Worm (Caenorhabditis elegans) whole organism, late embryonic: ENCODE measurements around the gene C14C11.4.

ENCODE experiments used
- C08G9.2 ChIP-seq: sonication (generic microtip); optimal IDR thresholded peaks from 2 replicates; lab custom pipeline; 2016; ENCODE audit warnings: mild to moderate bottlenecking, missing genetic modification characterization, moderate library complexity, missing compliant biosample characterization
- F13H6.1 ChIP-seq: sonication (generic microtip); optimal IDR thresholded peaks from 2 replicates; lab custom pipeline; 2016; ENCODE audit warnings: missing genetic modification characterization, missing compliant biosample characterization
- K02D7.2 ChIP-seq: sonication (generic microtip); optimal IDR thresholded peaks from 2 replicates; lab custom pipeline; 2017; ENCODE audit warnings: mild to moderate bottlenecking, missing genetic modification characterization, missing compliant biosample characterization
- Y22D7AL.16 ChIP-seq: sonication (generic microtip); optimal IDR thresholded peaks from 2 replicates; lab custom pipeline; 2016; ENCODE audit warnings: missing genetic modification characterization, missing compliant biosample characterization
- ama-1 ChIP-seq: fragments of 150-350 bp; optimal IDR thresholded peaks from 2 replicates; lab custom pipeline; 2014
- ceh-14 ChIP-seq: sonication (generic microtip); optimal IDR thresholded peaks from 2 replicates; lab custom pipeline; 2016; ENCODE audit warnings: missing genotype, missing genetic modification characterization, missing compliant biosample characterization
- ceh-18 ChIP-seq: sonication (generic microtip); optimal IDR thresholded peaks from 2 replicates; lab custom pipeline; 2016; ENCODE audit warnings: missing genetic modification characterization, missing compliant biosample characterization
- ceh-19 ChIP-seq: fragments of 200-800 bp; sonication (Bioruptor generic); optimal IDR thresholded peaks from 2 replicates; lab custom pipeline; 2018; ENCODE audit warnings: mild to moderate bottlenecking, missing genetic modification characterization, missing compliant biosample characterization
- ceh-2 ChIP-seq: sonication (generic microtip); optimal IDR thresholded peaks from 2 replicates; lab custom pipeline; 2016; ENCODE audit warnings: missing genotype, missing genetic modification characterization, missing compliant biosample characterization
- ceh-24 ChIP-seq: sonication (generic microtip); optimal IDR thresholded peaks from 2 replicates; lab custom pipeline; 2016; ENCODE audit warnings: mild to moderate bottlenecking, missing genetic modification characterization, missing compliant biosample characterization
- ceh-30 ChIP-seq: fragments of 150-350 bp; optimal IDR thresholded peaks from 2 replicates; lab custom pipeline; 2014; ENCODE audit warnings: missing biosample characterization, missing genetic modification characterization
- ceh-34 ChIP-seq: sonication (generic microtip); optimal IDR thresholded peaks from 2 replicates; lab custom pipeline; 2016; ENCODE audit warnings: mild to moderate bottlenecking, missing genetic modification characterization, missing compliant biosample characterization
- ceh-45 ChIP-seq: fragments of 200-800 bp; sonication (Bioruptor generic); IDR thresholded peaks from 2 replicates; pipeline ENCODE4 v1.3.6; 2022; ENCODE audit warnings: missing genetic modification reagents, missing genetic modification characterization, missing compliant biosample characterization
- ceh-9 ChIP-seq: sonication (generic microtip); optimal IDR thresholded peaks from 2 replicates; lab custom pipeline; 2016; ENCODE audit warnings: mild to moderate bottlenecking, missing genetic modification characterization, inconsistent platforms, missing compliant biosample characterization
- che-1 ChIP-seq: sonication (generic microtip); optimal IDR thresholded peaks from 2 replicates; lab custom pipeline; 2016; ENCODE audit warnings: mild to moderate bottlenecking, missing genetic modification characterization, missing compliant biosample characterization
- dve-1 ChIP-seq: sonication (generic microtip); optimal IDR thresholded peaks from 2 replicates; lab custom pipeline; 2017; ENCODE audit warnings: antibody characterized with exemption, mild to moderate bottlenecking, missing genetic modification characterization, missing compliant biosample characterization
- gmeb-2 ChIP-seq: sonication (generic microtip); optimal IDR thresholded peaks from 2 replicates; lab custom pipeline; 2016; ENCODE audit warnings: missing genetic modification characterization, inconsistent platforms, missing compliant biosample characterization
- hlh-13 ChIP-seq: fragments of 200-800 bp; sonication (Bioruptor generic); optimal IDR thresholded peaks from 2 replicates; lab custom pipeline; 2018; ENCODE audit warnings: mild to moderate bottlenecking, missing genetic modification characterization, missing compliant biosample characterization
- hlh-15 ChIP-seq: sonication (generic microtip); optimal IDR thresholded peaks from 2 replicates; lab custom pipeline; 2016; ENCODE audit warnings: missing genetic modification characterization, missing compliant biosample characterization
- hlh-30 ChIP-seq: sonication (generic microtip); optimal IDR thresholded peaks from 2 replicates; lab custom pipeline; 2017; ENCODE audit warnings: antibody characterized with exemption, missing genetic modification characterization, missing compliant biosample characterization; ENCODE audit not compliant: insufficient read depth
- hlh-6 ChIP-seq: sonication (generic microtip); optimal IDR thresholded peaks from 2 replicates; lab custom pipeline; 2016; ENCODE audit warnings: missing genotype, missing genetic modification characterization, missing compliant biosample characterization
- lim-6 ChIP-seq: sonication (generic microtip); optimal IDR thresholded peaks from 2 replicates; lab custom pipeline; 2016; ENCODE audit warnings: missing genetic modification characterization, missing compliant biosample characterization
- lin-11 ChIP-seq: fragments of 200-800 bp; sonication (Bioruptor generic); optimal IDR thresholded peaks from 2 replicates; lab custom pipeline; 2018; ENCODE audit warnings: mild to moderate bottlenecking, missing genetic modification characterization, missing compliant biosample characterization
- madf-2 ChIP-seq: sonication (generic microtip); optimal IDR thresholded peaks from 2 replicates; lab custom pipeline; 2017; ENCODE audit warnings: missing genetic modification characterization, missing compliant biosample characterization
- mec-3 ChIP-seq: sonication (generic microtip); optimal IDR thresholded peaks from 2 replicates; lab custom pipeline; 2016; ENCODE audit warnings: borderline replicate concordance, missing genetic modification characterization, missing compliant biosample characterization
- nfya-1 ChIP-seq: sonication (generic microtip); optimal IDR thresholded peaks from 2 replicates; lab custom pipeline; 2017; ENCODE audit warnings: missing genetic modification characterization, mild to moderate bottlenecking, missing compliant biosample characterization, antibody characterized with exemption, moderate library complexity
- nhr-11 ChIP-seq: fragments of 150-350 bp; optimal IDR thresholded peaks from 2 replicates; lab custom pipeline; 2014; ENCODE audit warnings: missing biosample characterization, missing genetic modification characterization
- odd-2 ChIP-seq: sonication (generic microtip); optimal IDR thresholded peaks from 2 replicates; lab custom pipeline; 2017; ENCODE audit warnings: antibody characterized with exemption, mild to moderate bottlenecking, missing genetic modification characterization, missing compliant biosample characterization
- pag-3 ChIP-seq: sonication (generic microtip); optimal IDR thresholded peaks from 2 replicates; lab custom pipeline; 2016; ENCODE audit warnings: missing compliant biosample characterization, missing genetic modification characterization, borderline replicate concordance
- pha-4 ChIP-seq: fragments of 150-350 bp; optimal IDR thresholded peaks from 2 replicates; lab custom pipeline; 2018; ENCODE audit warnings: missing biosample characterization, missing genetic modification reagents, missing genetic modification characterization
- ref-2 ChIP-seq: sonication (generic microtip); optimal IDR thresholded peaks from 2 replicates; lab custom pipeline; 2016; ENCODE audit warnings: missing genetic modification characterization, missing compliant biosample characterization
- rnt-1 ChIP-seq: sonication (generic microtip); optimal IDR thresholded peaks from 2 replicates; lab custom pipeline; 2016; ENCODE audit warnings: missing genetic modification characterization, missing compliant biosample characterization
- sox-2 ChIP-seq: fragments of 200-800 bp; sonication (Bioruptor generic); IDR thresholded peaks from 2 replicates; pipeline ENCODE4 v1.3.6; 2022; ENCODE audit warnings: missing genetic modification reagents, missing genetic modification characterization, missing compliant biosample characterization
- syd-9 ChIP-seq: sonication (generic microtip); optimal IDR thresholded peaks from 2 replicates; lab custom pipeline; 2016; ENCODE audit warnings: mild to moderate bottlenecking, missing genetic modification characterization, moderate library complexity, missing compliant biosample characterization
- tbx-2 ChIP-seq: sonication (generic microtip); optimal IDR thresholded peaks from 2 replicates; lab custom pipeline; 2016; ENCODE audit warnings: missing genetic modification characterization, missing compliant biosample characterization
- tbx-7 ChIP-seq: sonication (generic microtip); optimal IDR thresholded peaks from 2 replicates; lab custom pipeline; 2016; ENCODE audit warnings: missing genotype, missing genetic modification characterization, missing compliant biosample characterization

C14C11.4 gene

DNA sequence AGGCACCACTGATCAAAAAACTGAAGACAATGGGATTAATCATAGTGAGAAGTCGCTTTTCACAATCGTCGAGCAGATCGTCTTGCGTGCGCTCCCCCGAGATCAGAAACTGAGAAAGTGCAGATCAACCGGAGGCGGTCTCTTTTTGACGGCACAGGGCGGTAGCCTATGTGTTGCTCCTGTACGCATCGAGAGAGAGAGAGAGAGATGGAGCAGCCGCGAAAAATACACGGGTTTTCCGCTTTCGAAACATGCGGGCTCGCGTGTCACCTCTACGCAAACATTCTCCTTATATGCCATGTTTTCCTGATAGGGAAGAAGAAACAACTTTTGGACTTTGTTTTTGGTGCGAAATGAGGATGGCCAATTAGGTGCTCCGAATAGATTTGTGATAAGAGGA, 34.3 kb upstream of the C14C11.4 start, which contains the start of gene lrpc-1:
Gene lrpc-1 (minus strand): TSS at position 101 of the 400 bp plus-strand sequence.
- TF ChIP-seq tbx-2 (tag; lab: Kevin White, UChicago) (no peak), che-1 (tag; lab: Kevin White, UChicago) (no peak), ceh-18 (no peak), ceh-45 (no peak)
- TF ChIP-seq, all 69 proteins: peak for 0

DNA sequence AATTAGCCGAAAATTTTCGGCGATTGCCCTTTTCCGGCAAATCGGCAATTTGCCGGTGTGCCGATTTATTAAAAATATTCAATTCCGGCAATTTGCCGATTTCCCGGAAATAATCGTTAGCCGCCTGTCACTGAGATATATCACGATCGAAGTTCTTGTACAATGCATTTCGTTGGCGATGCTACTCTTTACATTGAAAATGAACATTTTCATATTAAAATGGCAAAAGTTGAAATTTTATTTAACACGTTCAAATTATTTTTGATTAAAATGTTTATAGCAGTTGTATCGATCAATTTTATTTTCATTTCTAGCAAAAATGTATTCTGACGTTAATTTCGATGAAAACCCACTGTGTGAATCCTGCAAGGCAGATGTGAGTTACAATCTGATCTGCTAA, 32.7 kb upstream of the C14C11.4 start, which contains the start of gene M03E7.3:
Gene M03E7.3 (plus strand): TSS at position 301 of the 400 bp plus-strand sequence.
- TF ChIP-seq mec-3 (tag; lab: Kevin White, UChicago) (no peak), lim-6 (tag; lab: Kevin White, UChicago) (no peak)

- TF ChIP-seq tbx-7 (tag; lab: Kevin White, UChicago), result no peak
- TF ChIP-seq C08G9.2 (tag; lab: Kevin White, UChicago), result no peak
- no peak for TF ChIP-seq ceh-19 (GFP tag; lab: Kevin White, UChicago)
- no peak for TF ChIP-seq rnt-1
- TF ChIP-seq K02D7.2, result no peak
Measured at ce11 chrV:5617301-5617700, 30.1 kb upstream of the C14C11.4 start, which contains the start of gene M03E7.2. Gene M03E7.2 (plus strand): TSS chrV:5617601.

- TF ChIP-seq ceh-9 (no peak), ceh-30 (tag; lab: Kevin White, UChicago) (no peak), ceh-34 (no peak), odd-2 (no peak), nfya-1 (tag; lab: Kevin White, UChicago) (no peak), ama-1 (no peak), sox-2 (GFP tag; lab: Robert Waterston, UW) (no peak), dve-1 (tag; lab: Kevin White, UChicago) (no peak), F13H6.1 (tag; lab: Kevin White, UChicago) (no peak), hlh-6 (tag; lab: Kevin White, UChicago) (no peak), tbx-2 (tag; lab: Kevin White, UChicago) (no peak), K02D7.2 (no peak), pha-4 (tag; lab: Kevin White, UChicago) (no peak), hlh-13 (GFP tag; lab: Kevin White, UChicago) (no peak), hlh-15 (no peak)
Measured at ce11 chrV:5619372-5619771, 28.0 kb upstream of the C14C11.4 start.

DNA sequence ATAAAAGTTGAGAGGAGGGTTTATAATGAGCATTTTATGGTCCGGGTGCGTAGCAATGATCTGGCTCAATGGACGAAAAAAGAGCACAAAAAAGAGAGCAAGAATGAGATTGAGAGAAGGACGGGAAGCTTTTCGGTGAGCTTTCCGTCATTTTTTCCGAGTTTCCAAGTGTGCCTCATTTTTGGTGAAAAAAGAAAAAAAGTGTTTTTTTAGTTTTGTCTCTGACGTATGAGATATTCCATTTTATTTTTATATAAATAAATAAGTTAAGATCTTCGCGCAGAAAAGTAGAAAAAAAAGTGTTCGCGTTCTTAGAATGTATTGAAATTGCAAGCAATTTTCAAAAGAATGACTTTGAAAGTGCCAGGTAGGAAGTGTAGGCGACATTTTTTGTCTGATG, 27.4 kb upstream of the C14C11.4 start, which contains the start of gene memb-2:
Gene memb-2 (minus strand): TSS at position 101 of the 400 bp plus-strand sequence.
- no peak for TF ChIP-seq sox-2 (GFP tag; lab: Robert Waterston, UW)
- TF ChIP-seq lin-11 (tag; lab: Kevin White, UChicago), result no peak
- no peak for TF ChIP-seq pag-3 (tag; lab: Kevin White, UChicago)
- no peak for TF ChIP-seq ref-2 (tag; lab: Kevin White, UChicago)
- TF ChIP-seq ceh-18, result no peak
- TF ChIP-seq rnt-1, result no peak
- no peak for TF ChIP-seq ceh-2
- no peak for TF ChIP-seq nhr-11 (tag; lab: Kevin White, UChicago)
- TF ChIP-seq Y22D7AL.16, result no peak
- no peak for TF ChIP-seq tbx-2 (tag; lab: Kevin White, UChicago)
- no peak for TF ChIP-seq madf-2 (tag; lab: Kevin White, UChicago)

DNA sequence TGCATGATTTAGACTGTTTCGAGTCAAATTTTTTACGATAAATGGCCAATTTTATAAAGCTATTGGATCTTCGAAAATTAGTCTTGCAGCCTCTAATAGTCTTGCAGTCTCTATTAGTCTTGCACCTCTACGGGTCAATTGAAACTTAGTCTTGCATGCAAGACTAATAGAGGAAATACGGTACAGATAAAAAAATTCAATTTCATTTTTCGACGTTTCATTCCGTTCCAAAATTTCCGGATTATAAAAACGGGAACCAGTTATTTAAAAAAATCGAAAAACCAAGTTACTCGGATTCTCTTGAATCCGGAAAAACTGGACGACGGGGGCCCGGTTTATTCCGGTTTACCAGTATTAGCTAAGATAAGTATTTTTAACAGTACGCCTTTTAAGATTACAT, 26.0 kb upstream of the C14C11.4 start, which contains the start of gene M03E7.1:
Gene M03E7.1 (plus strand): TSS at position 301 of the 400 bp plus-strand sequence.
- TF ChIP-seq madf-2 (tag; lab: Kevin White, UChicago), result no peak
- TF ChIP-seq che-1 (tag; lab: Kevin White, UChicago), result no peak
- no peak for TF ChIP-seq ama-1
- TF ChIP-seq ceh-24 (tag; lab: Kevin White, UChicago), result no peak
- TF ChIP-seq ref-2 (tag; lab: Kevin White, UChicago), result no peak
- TF ChIP-seq lin-11 (tag; lab: Kevin White, UChicago), result no peak
- TF ChIP-seq syd-9 (tag; lab: Kevin White, UChicago), result no peak
- no peak for TF ChIP-seq hlh-30 (tag; lab: Kevin White, UChicago)
- TF ChIP-seq ceh-14, result no peak
- no peak for TF ChIP-seq rnt-1
- TF ChIP-seq ceh-30 (tag; lab: Kevin White, UChicago), result no peak
- TF ChIP-seq tbx-7 (tag; lab: Kevin White, UChicago), result no peak
- TF ChIP-seq ceh-19 (GFP tag; lab: Kevin White, UChicago), result no peak
- no peak for TF ChIP-seq hlh-15
- TF ChIP-seq gmeb-2 (tag; lab: Kevin White, UChicago), result no peak
- TF ChIP-seq, all 69 proteins: peak for 0
